Fruit fly (Drosophila melanogaster): ENCODE results near the gene lectin-30A.
A peak's percentile ranks its signal among the peaks of the same experiment; 100 is the strongest.

The lectin-30A gene

dm6 chr2L:9254754-9255153 is at the start of gene lectin-30A:
Gene lectin-30A (minus strand): TSS chr2L:9254854.
- no peak for TF ChIP-seq CG17801 (GFP tag; optimal IDR thresholded peaks at IDR 0.05; ENCODE audit: partially characterized antibody)

- TF ChIP-seq CG17801 (GFP tag; optimal IDR thresholded peaks at IDR 0.05; ENCODE audit: partially characterized antibody) = no peak
Measured at dm6 chr2L:9272107-9272506, 17.5 kb upstream of the lectin-30A start.

- TF ChIP-seq CG17801 (GFP tag; optimal IDR thresholded peaks at IDR 0.05; ENCODE audit: partially characterized antibody) = no peak
Measured at dm6 chr2L:9266060-9266459, 11.4 kb upstream of the lectin-30A start.

- TF ChIP-seq CG17801 (GFP tag; optimal IDR thresholded peaks at IDR 0.05; ENCODE audit: partially characterized antibody) = no peak
Measured at dm6 chr2L:9256316-9256715, 1.7 kb upstream of the lectin-30A start, which contains the start of gene Ggamma30A. Gene Ggamma30A (plus strand): TSS chr2L:9256563.

dm6 chr2L:9252947-9253346 is 1.7 kb downstream of the lectin-30A start, which contains the start of gene borr:
Gene borr (minus strand): TSS chr2L:9253118.
- TF ChIP-seq CG17801 (GFP tag; optimal IDR thresholded peaks at IDR 0.05; ENCODE audit: partially characterized antibody) = no peak

- TF ChIP-seq CG17801 (GFP tag; optimal IDR thresholded peaks at IDR 0.05; ENCODE audit: partially characterized antibody) = no peak
Measured at dm6 chr2L:9250942-9251341, 3.7 kb downstream of the lectin-30A start, which contains the start of gene aust. Gene aust (minus strand): TSS chr2L:9251042.

- TF ChIP-seq CG17801 (GFP tag; optimal IDR thresholded peaks at IDR 0.05; ENCODE audit: partially characterized antibody) = no peak
Measured at dm6 chr2L:9244263-9244662, 10.4 kb downstream of the lectin-30A start.

dm6 chr2L:9237212-9238031 is 17.2 kb downstream of the lectin-30A start:
- TF ChIP-seq CG17801 (GFP tag; optimal IDR thresholded peaks at IDR 0.05; ENCODE audit: partially characterized antibody) = no peak

dm6 chr2L:9236404-9236803 is 18.2 kb downstream of the lectin-30A start:
- no peak for TF ChIP-seq CG17801 (GFP tag; optimal IDR thresholded peaks at IDR 0.05; ENCODE audit: partially characterized antibody)

- peak; percentile 78 for TF ChIP-seq CG17801 (GFP tag; optimal IDR thresholded peaks at IDR 0.05; ENCODE audit: partially characterized antibody)
Measured at dm6 chr2L:9235556-9236001, 19.1 kb downstream of the lectin-30A start.

- TF ChIP-seq CG17801 (GFP tag; optimal IDR thresholded peaks at IDR 0.05; ENCODE audit: partially characterized antibody) = no peak
Measured at dm6 chr2L:9234104-9234503, 20.6 kb downstream of the lectin-30A start.

- peak; percentile 22 for TF ChIP-seq CG17801 (GFP tag; optimal IDR thresholded peaks at IDR 0.05; ENCODE audit: partially characterized antibody)
Measured at dm6 chr2L:9231760-9232431, 22.8 kb downstream of the lectin-30A start.

dm6 chr2L:9229694-9230093 is 25.0 kb downstream of the lectin-30A start:
- no peak for TF ChIP-seq CG17801 (GFP tag; optimal IDR thresholded peaks at IDR 0.05; ENCODE audit: partially characterized antibody)

dm6 chr2L:9225378-9225777 is 29.3 kb downstream of the lectin-30A start:
- no peak for TF ChIP-seq CG17801 (GFP tag; optimal IDR thresholded peaks at IDR 0.05; ENCODE audit: partially characterized antibody)

- no peak for TF ChIP-seq CG17801 (GFP tag; optimal IDR thresholded peaks at IDR 0.05; ENCODE audit: partially characterized antibody)
Measured at dm6 chr2L:9224364-9225019, 30.2 kb downstream of the lectin-30A start.

All from ovary, adult (tissue).